Fruit fly (Drosophila melanogaster) whole organism, prepupa: ENCODE data around the gene Cpr76Bb.
A peak's percentile ranks its signal among the peaks of the same experiment; 100 is the strongest.

Source experiments
- Blimp-1 ChIP-seq: fragments of 200-800 bp; sonication (Bioruptor generic); optimal IDR thresholded peaks from 3 replicates; lab custom pipeline; 2017; ENCODE audit warnings: missing biosample characterization, missing genetic modification characterization, mild to moderate bottlenecking, moderate library complexity, missing genetic modification reagents
- CG10631 ChIP-seq: fragments of 200-800 bp; sonication (Bioruptor generic); optimal IDR thresholded peaks from 2 replicates; lab custom pipeline; 2016; ENCODE audit warnings: missing biosample characterization, missing genetic modification characterization
- CG10669 ChIP-seq: fragments of 200-800 bp; sonication (Bioruptor generic); optimal IDR thresholded peaks from 3 replicates; lab custom pipeline; 2018; ENCODE audit warnings: missing biosample characterization, mild to moderate bottlenecking, missing genetic modification characterization, moderate library complexity
- CG11294 ChIP-seq: fragments of 200-800 bp; sonication (Bioruptor generic); IDR thresholded peaks from 2 replicates; pipeline ENCODE4 v1.3.6; 2022; ENCODE audit warnings: missing biosample characterization, missing genetic modification characterization
- CG11762 ChIP-seq: fragments of 200-800 bp; sonication (Bioruptor generic); optimal IDR thresholded peaks from 3 replicates; lab custom pipeline; 2016; ENCODE audit warnings: missing biosample characterization, missing genetic modification characterization; ENCODE audit not compliant: insufficient read depth
- CG1621 ChIP-seq: fragments of 200-800 bp; sonication (Bioruptor generic); optimal IDR thresholded peaks from 3 replicates; lab custom pipeline; 2018; ENCODE audit warnings: missing biosample characterization, mild to moderate bottlenecking, missing genetic modification characterization
- CG31627 ChIP-seq: fragments of 200-800 bp; sonication (Bioruptor generic); optimal IDR thresholded peaks from 3 replicates; lab custom pipeline; 2016; ENCODE audit warnings: missing biosample characterization, missing genetic modification characterization
- CG32006 ChIP-seq: fragments of 200-800 bp; sonication (Bioruptor generic); optimal IDR thresholded peaks from 3 replicates; lab custom pipeline; 2017; ENCODE audit warnings: missing biosample characterization, mild to moderate bottlenecking, missing genetic modification characterization
- CG34406 ChIP-seq: fragments of 200-800 bp; sonication (Bioruptor generic); optimal IDR thresholded peaks from 3 replicates; lab custom pipeline; 2016; ENCODE audit warnings: missing biosample characterization, missing genetic modification characterization
- CG3919 ChIP-seq: fragments of 200-800 bp; sonication (Bioruptor generic); optimal IDR thresholded peaks from 3 replicates; lab custom pipeline; 2016; ENCODE audit warnings: missing biosample characterization, missing genetic modification characterization
- CG6163 ChIP-seq: fragments of 200-800 bp; sonication (Bioruptor generic); IDR thresholded peaks from 3 replicates; pipeline ENCODE4 v1.3.6; 2022; ENCODE audit warnings: missing biosample characterization, missing genetic modification characterization
- CG6276 ChIP-seq: fragments of 200-800 bp; sonication (Bioruptor generic); optimal IDR thresholded peaks from 2 replicates; lab custom pipeline; 2017; ENCODE audit warnings: missing biosample characterization, mild to moderate bottlenecking, missing genetic modification characterization
- CG6792 ChIP-seq: fragments of 200-800 bp; sonication (Bioruptor generic); optimal IDR thresholded peaks from 3 replicates; lab custom pipeline; 2016; ENCODE audit warnings: missing biosample characterization, missing genetic modification characterization
- CG6808 ChIP-seq: fragments of 200-800 bp; sonication (Bioruptor generic); optimal IDR thresholded peaks from 3 replicates; lab custom pipeline; 2017; ENCODE audit warnings: missing biosample characterization, missing genetic modification characterization, mild to moderate bottlenecking, moderate library complexity, missing genetic modification reagents
- CG6854 ChIP-seq: fragments of 200-800 bp; sonication (Bioruptor generic); optimal IDR thresholded peaks from 2 replicates; lab custom pipeline; 2017; ENCODE audit warnings: missing biosample characterization, mild to moderate bottlenecking, missing genetic modification characterization
- CG8119 ChIP-seq: fragments of 200-800 bp; sonication (Bioruptor generic); IDR thresholded peaks from 3 replicates; pipeline ENCODE4 v1.3.6; 2022; ENCODE audit warnings: missing biosample characterization, missing genetic modification characterization
- CG8632 ChIP-seq: fragments of 200-800 bp; sonication (Bioruptor generic); optimal IDR thresholded peaks from 3 replicates; lab custom pipeline; 2016; ENCODE audit warnings: missing biosample characterization, missing genetic modification characterization
- CG9139 ChIP-seq: fragments of 200-800 bp; sonication (Bioruptor generic); optimal IDR thresholded peaks from 3 replicates; lab custom pipeline; 2017; ENCODE audit warnings: missing biosample characterization, mild to moderate bottlenecking, missing genetic modification characterization
- Eip75B ChIP-seq: fragments of 200-800 bp; sonication (Bioruptor generic); optimal IDR thresholded peaks from 3 replicates; lab custom pipeline; 2016; ENCODE audit warnings: missing biosample characterization, missing genetic modification characterization
- Eip78C ChIP-seq: fragments of 200-800 bp; sonication (Bioruptor generic); peaks from one replicate; lab custom pipeline; 2016; ENCODE audit warnings: missing biosample characterization, missing genetic modification characterization
- Eip93F ChIP-seq: fragments of 200-800 bp; sonication (Bioruptor generic); optimal IDR thresholded peaks from 2 replicates; lab custom pipeline; 2016; ENCODE audit warnings: missing biosample characterization, mild to moderate bottlenecking, missing genetic modification characterization
- Ets96B ChIP-seq: fragments of 200-800 bp; optimal IDR thresholded peaks from 2 replicates; lab custom pipeline; 2019; ENCODE audit warnings: missing biosample characterization, mild to moderate bottlenecking, missing genetic modification characterization, moderate library complexity
- Gug ChIP-seq: fragments of 200-800 bp; sonication (Bioruptor generic); IDR thresholded peaks from 2 replicates; pipeline ENCODE4 v1.3.6; 2022; ENCODE audit warnings: missing biosample characterization, missing genetic modification characterization
- Hr38 ChIP-seq: sonication (Bioruptor generic); optimal IDR thresholded peaks from 2 replicates; lab custom pipeline; 2016; ENCODE audit warnings: missing biosample characterization, missing genetic modification characterization
- Hr39 ChIP-seq: fragments of 200-800 bp; sonication (Bioruptor generic); optimal IDR thresholded peaks from 2 replicates; lab custom pipeline; 2016; ENCODE audit warnings: missing biosample characterization, missing genetic modification characterization
- Lpt ChIP-seq: fragments of 200-800 bp; sonication (Bioruptor generic); optimal IDR thresholded peaks from 3 replicates; lab custom pipeline; 2016; ENCODE audit warnings: missing biosample characterization, missing genetic modification characterization
- Met ChIP-seq: fragments of 200-800 bp; sonication (Bioruptor generic); optimal IDR thresholded peaks from 3 replicates; lab custom pipeline; 2016; ENCODE audit warnings: missing biosample characterization, missing genetic modification characterization
- OdsH ChIP-seq: fragments of 200-800 bp; sonication (Bioruptor generic); optimal IDR thresholded peaks from 3 replicates; lab custom pipeline; 2016; ENCODE audit warnings: missing biosample characterization, missing genetic modification characterization
- Smox ChIP-seq: fragments of 200-800 bp; sonication (Bioruptor generic); optimal IDR thresholded peaks from 3 replicates; lab custom pipeline; 2016; ENCODE audit warnings: missing biosample characterization, missing genetic modification characterization
- Sox102F ChIP-seq: fragments of 200-800 bp; sonication (Bioruptor generic); optimal IDR thresholded peaks from 2 replicates; lab custom pipeline; 2016; ENCODE audit warnings: missing biosample characterization, mild to moderate bottlenecking, missing genetic modification characterization
- achi ChIP-seq: fragments of 200-800 bp; sonication (Bioruptor generic); optimal IDR thresholded peaks from 3 replicates; lab custom pipeline; 2016; ENCODE audit warnings: missing biosample characterization, missing genetic modification characterization
- acj6 ChIP-seq: fragments of 200-800 bp; sonication (Bioruptor generic); optimal IDR thresholded peaks from 3 replicates; lab custom pipeline; 2016; ENCODE audit warnings: missing biosample characterization, missing genetic modification characterization
- cyc ChIP-seq: fragments of 200-800 bp; sonication (Bioruptor generic); optimal IDR thresholded peaks from 3 replicates; lab custom pipeline; 2016; ENCODE audit warnings: missing biosample characterization, missing genetic modification characterization
- dac ChIP-seq: fragments of 200-800 bp; sonication (Bioruptor generic); optimal IDR thresholded peaks from 2 replicates; lab custom pipeline; 2017; ENCODE audit warnings: missing biosample characterization, mild to moderate bottlenecking, missing genetic modification characterization
- dsx ChIP-seq: fragments of 200-800 bp; optimal IDR thresholded peaks from 3 replicates; lab custom pipeline; 2019; ENCODE audit warnings: missing biosample characterization, mild to moderate bottlenecking, missing genetic modification characterization, moderate library complexity; ENCODE audit not compliant: poor library complexity, severe bottlenecking
- eg ChIP-seq: fragments of 200-800 bp; sonication (Bioruptor generic); IDR thresholded peaks from 3 replicates; pipeline ENCODE4 v1.3.6; 2022; ENCODE audit warnings: missing biosample characterization, missing genetic modification characterization
- esn ChIP-seq: fragments of 200-800 bp; sonication (Bioruptor generic); optimal IDR thresholded peaks from 2 replicates; lab custom pipeline; 2016; ENCODE audit warnings: missing biosample characterization, mild to moderate bottlenecking, missing genetic modification characterization, moderate library complexity
- fd59A ChIP-seq: fragments of 200-800 bp; sonication (Bioruptor generic); optimal IDR thresholded peaks from 2 replicates; lab custom pipeline; 2017; ENCODE audit warnings: missing biosample characterization, mild to moderate bottlenecking, missing genetic modification characterization, missing genetic modification reagents
- fkh ChIP-seq: fragments of 200-800 bp; sonication (Bioruptor generic); optimal IDR thresholded peaks from 3 replicates; lab custom pipeline; 2017; ENCODE audit warnings: missing biosample characterization, mild to moderate bottlenecking, missing genetic modification characterization, moderate library complexity
- net ChIP-seq: fragments of 200-800 bp; sonication (Bioruptor generic); optimal IDR thresholded peaks from 3 replicates; lab custom pipeline; 2016; ENCODE audit warnings: missing biosample characterization, missing genetic modification characterization
- pdm3 ChIP-seq: fragments of 200-800 bp; sonication (Bioruptor generic); optimal IDR thresholded peaks from 3 replicates; lab custom pipeline; 2016; ENCODE audit warnings: missing biosample characterization, missing genetic modification characterization
- spab ChIP-seq: fragments of 200-800 bp; sonication (Bioruptor generic); optimal IDR thresholded peaks from 2 replicates; lab custom pipeline; 2017; ENCODE audit warnings: missing biosample characterization, mild to moderate bottlenecking, missing genetic modification characterization, missing genetic modification reagents
- svp ChIP-seq: fragments of 200-800 bp; sonication (Bioruptor generic); peaks from one replicate; lab custom pipeline; 2016; ENCODE audit warnings: missing biosample characterization, missing genetic modification characterization
- topi ChIP-seq: fragments of 200-800 bp; sonication (Bioruptor generic); optimal IDR thresholded peaks from 3 replicates; lab custom pipeline; 2016; ENCODE audit warnings: missing biosample characterization, missing genetic modification characterization

Gene Cpr76Bb

DNA sequence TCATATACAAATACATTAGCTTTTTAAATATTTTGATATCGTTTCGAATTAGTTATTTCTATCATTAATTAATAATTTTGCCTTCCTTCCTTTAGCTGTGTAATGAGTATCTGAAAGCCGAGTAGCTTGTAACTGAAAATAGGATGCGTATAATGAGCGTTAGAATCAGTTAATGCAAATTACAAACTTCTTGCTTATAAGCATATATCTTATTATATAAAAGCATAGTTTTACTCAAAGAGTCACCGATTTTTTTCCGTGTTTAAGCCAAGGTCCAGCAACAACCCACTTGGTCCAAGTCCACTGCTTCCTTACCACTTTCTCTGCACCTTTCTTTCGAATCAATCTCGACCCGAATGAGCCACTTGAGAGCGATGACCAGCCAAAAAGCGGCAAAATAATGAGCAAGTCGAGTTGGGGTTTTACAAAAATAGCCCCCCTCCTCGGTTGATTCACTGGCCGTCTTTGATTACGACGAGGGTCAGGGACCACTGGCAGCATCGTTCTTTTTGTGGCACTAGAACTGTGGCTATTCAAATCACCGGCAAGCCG, 36.5 kb downstream of the Cpr76Bb start:
- TF ChIP-seq CG10631 (no peak), CG6163 (GFP tag; lab: Robert Waterston, UW) (no peak), esn (GFP tag; lab: Kevin White, UChicago) (peak; percentile 63), Eip75B (GFP tag; lab: Kevin White, UChicago) (no peak), Gug (GFP tag; lab: Robert Waterston, UW) (no peak), Eip93F (no peak), Blimp-1 (GFP tag; lab: Kevin White, UChicago) (peak; percentile 91), CG11294 (GFP tag; lab: Robert Waterston, UW) (no peak), CG31627 (GFP tag; lab: Kevin White, UChicago) (peak; percentile 34), achi (peak; percentile 22), Hr38 (GFP tag; lab: Kevin White, UChicago) (no peak), CG8119 (GFP tag; lab: Robert Waterston, UW) (no peak), Eip78C (peak; percentile 82), Sox102F (GFP tag; lab: Kevin White, UChicago) (no peak), Hr39 (peak; percentile 37), CG6854 (GFP tag; lab: Kevin White, UChicago) (no peak), acj6 (GFP tag; lab: Kevin White, UChicago) (peak; percentile 14), cyc (peak; percentile 39), topi (GFP tag; lab: Kevin White, UChicago) (peak; percentile 13), fd59A (GFP tag; lab: Kevin White, UChicago) (no peak)
- TF ChIP-seq, all 60 proteins: peak for 9

DNA sequence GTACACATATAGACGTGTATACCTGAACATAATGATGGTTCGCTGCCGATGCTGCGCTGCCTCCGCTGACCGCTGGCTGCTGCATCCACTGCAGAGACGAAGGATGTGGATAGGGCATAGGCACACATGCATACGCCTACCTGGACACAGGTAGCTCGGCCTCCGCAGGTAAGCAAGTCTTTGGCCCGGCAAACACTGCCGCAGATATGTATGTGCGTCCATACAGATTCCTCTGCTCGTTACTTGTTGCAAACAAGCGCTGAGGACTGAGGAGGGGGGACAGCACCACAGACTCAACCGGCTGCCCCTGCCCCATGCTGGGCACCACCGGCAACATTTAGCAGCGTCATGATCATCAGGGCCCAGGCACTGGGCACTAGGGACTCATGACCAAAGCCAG, 37.3 kb downstream of the Cpr76Bb start:
- peak; percentile 76 for TF ChIP-seq dsx (GFP tag; lab: Kevin White, UChicago)
- TF ChIP-seq CG6163 (GFP tag; lab: Robert Waterston, UW) = peak; percentile 68
- no peak for TF ChIP-seq Met
- TF ChIP-seq Gug (GFP tag; lab: Robert Waterston, UW) = no peak
- TF ChIP-seq CG6808 = peak; percentile 89

dm6 chr3L:19557197-19557995, 37.9 kb downstream of the Cpr76Bb start:
- TF ChIP-seq Hr38 (GFP tag; lab: Kevin White, UChicago) (no peak), CG11762 (GFP tag; lab: Kevin White, UChicago) (peak; percentile 41), Ets96B (tag; lab: Kevin White, UChicago) (peak; percentile 83), Eip78C (peak; percentile 51), CG10631 (peak; percentile 84), esn (GFP tag; lab: Kevin White, UChicago) (peak; percentile 69), CG6854 (GFP tag; lab: Kevin White, UChicago) (no peak), Lpt (GFP tag; lab: Kevin White, UChicago) (no peak), achi (peak; percentile 66), CG3919 (GFP tag; lab: Kevin White, UChicago) (peak; percentile 63), dac (GFP tag; lab: Kevin White, UChicago) (no peak), CG32006 (GFP tag; lab: Kevin White, UChicago) (peak; percentile 80), CG34406 (peak; percentile 77), cyc (peak; percentile 23), CG9139 (no peak), topi (GFP tag; lab: Kevin White, UChicago) (peak; percentile 25), spab (GFP tag; lab: Kevin White, UChicago) (peak; percentile 63), CG6276 (peak; percentile 33), CG1621 (tag; lab: Kevin White, UChicago) (peak; percentile 50), svp (GFP tag; lab: Kevin White, UChicago) (peak; percentile 74), CG10669 (GFP tag; lab: Kevin White, UChicago) (peak; percentile 48), OdsH (peak; percentile 73), fkh (GFP tag; lab: Kevin White, UChicago) (no peak), eg (GFP tag; lab: Robert Waterston, UW) (no peak), CG8632 (GFP tag; lab: Kevin White, UChicago) (peak; percentile 80), CG6792 (GFP tag; lab: Kevin White, UChicago) (peak; percentile 52), pdm3 (no peak), Met (peak; percentile 32), Smox (GFP tag; lab: Kevin White, UChicago) (peak; percentile 44), CG6808 (peak; percentile 63), CG11294 (GFP tag; lab: Robert Waterston, UW) (no peak), CG6163 (GFP tag; lab: Robert Waterston, UW) (peak; percentile 49; the same call in 1 of the 3 replicates), CG8119 (GFP tag; lab: Robert Waterston, UW) (peak; percentile 65), fd59A (GFP tag; lab: Kevin White, UChicago) (no peak), net (GFP tag; lab: Kevin White, UChicago) (peak; percentile 24)
